Fruit fly (Drosophila melanogaster) whole organism, wandering third instar larva: ENCODE data around the gene Tpst.

Source experiments
- Abd-B ChIP-seq: fragments of >200 bp; optimal IDR thresholded peaks from 2 replicates; lab custom pipeline; 2017; ENCODE audit warnings: missing biosample characterization, missing genetic modification characterization
- CG32264 ChIP-seq: fragments of 200-800 bp; sonication (Bioruptor generic); optimal IDR thresholded peaks from 2 replicates; lab custom pipeline; 2016; ENCODE audit warnings: missing biosample characterization, missing genetic modification characterization
- CG9705 ChIP-seq: fragments of 200-800 bp; sonication (Bioruptor generic); optimal IDR thresholded peaks from 2 replicates; lab custom pipeline; 2018; ENCODE audit warnings: missing biosample characterization, mild to moderate bottlenecking, missing genetic modification characterization
- CrebA ChIP-seq: fragments of 200-800 bp; sonication (Bioruptor generic); optimal IDR thresholded peaks from 2 replicates; lab custom pipeline; 2016; ENCODE audit warnings: missing biosample characterization, mild to moderate bottlenecking, missing genetic modification characterization, borderline replicate concordance
- Dfd ChIP-seq: fragments of >200 bp; optimal IDR thresholded peaks from 2 replicates; lab custom pipeline; 2017; ENCODE audit warnings: missing biosample characterization, missing genetic modification characterization
- Dif ChIP-seq: fragments of 200-275, 200-300 bp; sonication (Bioruptor generic); optimal IDR thresholded peaks from 2 replicates; lab custom pipeline; 2018; ENCODE audit warnings: missing biosample characterization, missing genetic modification characterization; ENCODE audit not compliant: partially characterized antibody
- GATAd ChIP-seq: sonication (Bioruptor generic); optimal IDR thresholded peaks from 2 replicates; lab custom pipeline; 2016; ENCODE audit warnings: missing biosample characterization, missing genetic modification characterization
- HLH106 ChIP-seq: fragments of 200-800 bp; optimal IDR thresholded peaks from 3 replicates; lab custom pipeline; 2019; ENCODE audit warnings: missing biosample characterization, mild to moderate bottlenecking, missing genetic modification characterization, moderate library complexity
- Hnf4 ChIP-seq: fragments of 200-800 bp; sonication (Bioruptor generic); optimal IDR thresholded peaks from 2 replicates; lab custom pipeline; 2016; ENCODE audit warnings: missing biosample characterization, mild to moderate bottlenecking, missing genetic modification characterization
- Hr78 ChIP-seq: fragments of >200 bp; optimal IDR thresholded peaks from 2 replicates; lab custom pipeline; 2017; ENCODE audit warnings: missing biosample characterization, missing genetic modification characterization
- Hr83 ChIP-seq: fragments of 200-300 bp; sonication (Bioruptor generic); optimal IDR thresholded peaks from 2 replicates; lab custom pipeline; 2016; ENCODE audit warnings: missing biosample characterization, mild to moderate bottlenecking, missing genetic modification characterization, moderate library complexity; ENCODE audit not compliant: poor library complexity, severe bottlenecking
- Jra ChIP-seq: sonication (Bioruptor generic); optimal IDR thresholded peaks from 2 replicates; lab custom pipeline; 2016; ENCODE audit warnings: missing biosample characterization, missing genetic modification characterization
- Mio ChIP-seq: sonication (Bioruptor generic); optimal IDR thresholded peaks from 2 replicates; lab custom pipeline; 2016; ENCODE audit warnings: missing biosample characterization, missing genetic modification characterization
- Myc ChIP-seq: fragments of >200 bp; optimal IDR thresholded peaks from 2 replicates; lab custom pipeline; 2017
- N ChIP-seq: fragments of >200 bp; optimal IDR thresholded peaks from 2 replicates; lab custom pipeline; 2018; ENCODE audit warnings: missing biosample characterization, missing external identifiers, missing genetic modification characterization
- OdsH ChIP-seq: fragments of 200-800 bp; sonication (Bioruptor generic); optimal IDR thresholded peaks from 2 replicates; lab custom pipeline; 2016; ENCODE audit warnings: missing biosample characterization, mild to moderate bottlenecking, missing genetic modification characterization
- Rel ChIP-seq, 2 experiments: fragments of 200-800 bp; sonication (Bioruptor generic) in 1 of 2; optimal IDR thresholded peaks; 2 replicates in 1 of 2; 3 replicates in 1 of 2; lab custom pipeline; 2016 to 2019; ENCODE audit warnings: mild to moderate bottlenecking in 2 of 2, missing biosample characterization in 2 of 2, missing genetic modification characterization in 2 of 2, moderate library complexity in 1 of 2
- Sp1 ChIP-seq: fragments of 200-800 bp; sonication (Bioruptor generic); optimal IDR thresholded peaks from 3 replicates; lab custom pipeline; 2019; ENCODE audit warnings: missing biosample characterization, mild to moderate bottlenecking, missing genetic modification characterization, moderate library complexity
- Vsx2 ChIP-seq: fragments of 200-300, 225-300 bp; sonication (Bioruptor generic); optimal IDR thresholded peaks from 2 replicates; lab custom pipeline; 2018; ENCODE audit warnings: missing biosample characterization, missing genetic modification characterization; ENCODE audit not compliant: partially characterized antibody
- br ChIP-seq: fragments of 200-800 bp; sonication (Bioruptor generic); optimal IDR thresholded peaks from 2 replicates; lab custom pipeline; 2016; ENCODE audit warnings: missing biosample characterization, missing genetic modification characterization
- brk ChIP-seq: fragments of 200-800 bp; sonication (Bioruptor generic); optimal IDR thresholded peaks from 2 replicates; lab custom pipeline; 2016; ENCODE audit warnings: missing biosample characterization, mild to moderate bottlenecking, missing genetic modification characterization
- dl ChIP-seq, 2 experiments: fragments of 175-275, 200-275 bp in 1 of 2; fragments of 200-275 bp in 1 of 2; sonication (Bioruptor generic); optimal IDR thresholded peaks; lab custom pipeline; 2018; ENCODE audit warnings: mild to moderate bottlenecking in 2 of 2, missing biosample characterization in 2 of 2, missing genetic modification characterization in 2 of 2, moderate library complexity in 2 of 2; ENCODE audit not compliant: partially characterized antibody in 2 of 2, insufficient read depth in 1 of 2
- dmrt93B ChIP-seq: fragments of 200-800 bp; sonication (Bioruptor generic); optimal IDR thresholded peaks from 2 replicates; lab custom pipeline; 2018; ENCODE audit warnings: missing biosample characterization, mild to moderate bottlenecking, missing genetic modification characterization
- dsf ChIP-seq: sonication (Bioruptor generic); optimal IDR thresholded peaks from 2 replicates; lab custom pipeline; 2016; ENCODE audit warnings: missing biosample characterization, missing genetic modification characterization, borderline replicate concordance
- ey ChIP-seq: fragments of 200-800 bp; sonication (Bioruptor generic); optimal IDR thresholded peaks from 2 replicates; lab custom pipeline; 2016; ENCODE audit warnings: missing biosample characterization, missing genetic modification characterization
- foxo ChIP-seq, 2 experiments: fragments of 200-800 bp; sonication (Bioruptor generic); optimal IDR thresholded peaks; 2 replicates in 1 of 2; 3 replicates in 1 of 2; lab custom pipeline; 2016 to 2017; ENCODE audit warnings: missing biosample characterization in 2 of 2, missing genetic modification characterization in 2 of 2
- fru ChIP-seq: fragments of 200-800 bp; sonication (Bioruptor generic); optimal IDR thresholded peaks from 3 replicates; lab custom pipeline; 2016; ENCODE audit warnings: missing biosample characterization, mild to moderate bottlenecking, missing genetic modification characterization
- h ChIP-seq: fragments of 200-800 bp; sonication (Bioruptor generic); optimal IDR thresholded peaks from 3 replicates; lab custom pipeline; 2016; ENCODE audit warnings: missing biosample characterization, mild to moderate bottlenecking, missing genetic modification characterization
- jim ChIP-seq: fragments of 175-275, 200-325 bp; sonication (Bioruptor generic); optimal IDR thresholded peaks from 2 replicates; lab custom pipeline; 2016; ENCODE audit warnings: missing biosample characterization, mild to moderate bottlenecking, missing genetic modification characterization
- lola ChIP-seq: fragments of >200 bp; optimal IDR thresholded peaks from 2 replicates; lab custom pipeline; 2017; ENCODE audit warnings: missing biosample characterization, missing genetic modification characterization
- pan ChIP-seq: fragments of >200 bp; optimal IDR thresholded peaks from 2 replicates; lab custom pipeline; 2017
- psq ChIP-seq: fragments of 200-800 bp; sonication (Bioruptor generic); optimal IDR thresholded peaks from 3 replicates; lab custom pipeline; 2017; ENCODE audit warnings: missing biosample characterization, mild to moderate bottlenecking, missing genetic modification characterization, moderate library complexity
- rgr ChIP-seq: fragments of 200-800 bp; sonication (Bioruptor generic); optimal IDR thresholded peaks from 3 replicates; lab custom pipeline; 2016; ENCODE audit warnings: missing biosample characterization, mild to moderate bottlenecking, missing genetic modification characterization
- sage ChIP-seq: fragments of 200-800 bp; sonication (Bioruptor generic); optimal IDR thresholded peaks from 2 replicates; lab custom pipeline; 2016; ENCODE audit warnings: missing biosample characterization, mild to moderate bottlenecking, missing genetic modification characterization
- sv ChIP-seq: fragments of 200-800 bp; sonication (Bioruptor generic); optimal IDR thresholded peaks from 3 replicates; lab custom pipeline; 2016; ENCODE audit warnings: missing biosample characterization, missing genetic modification characterization
- tai ChIP-seq: sonication (Bioruptor generic); optimal IDR thresholded peaks from 2 replicates; lab custom pipeline; 2016; ENCODE audit warnings: missing biosample characterization, missing genetic modification characterization
- usp ChIP-seq: fragments of >200 bp; optimal IDR thresholded peaks from 2 replicates; lab custom pipeline; 2017; ENCODE audit warnings: missing biosample characterization, missing genetic modification characterization
- woc ChIP-seq: sonication (Bioruptor generic); optimal IDR thresholded peaks from 2 replicates; lab custom pipeline; 2016; ENCODE audit warnings: missing biosample characterization, mild to moderate bottlenecking, missing genetic modification characterization

The Tpst gene

dm6 chrX:13539448-13539847 is 24.2 kb upstream of the Tpst start (continued):
- no peak for TF ChIP-seq sage
- TF ChIP-seq Abd-B = no peak
- peak; percentile 13 for TF ChIP-seq psq (GFP tag; lab: Kevin White, UChicago)
- peak; percentile 65 for TF ChIP-seq Hnf4 (GFP tag; lab: Kevin White, UChicago)
- peak; percentile 57 for TF ChIP-seq OdsH (GFP tag; lab: Kevin White, UChicago)
- no peak for TF ChIP-seq CG9705
- no peak for TF ChIP-seq Dfd (GFP tag; lab: Kevin White, UChicago)
- peak; percentile 67 for TF ChIP-seq fru (GFP tag; lab: Kevin White, UChicago)
- peak; percentile 38 for TF ChIP-seq dmrt93B (GFP tag; lab: Kevin White, UChicago)
- TF ChIP-seq Sp1 = peak; percentile 3
- TF ChIP-seq foxo (GFP tag; optimal IDR thresholded peaks at IDR 0.05; lab: Kevin White, UChicago) = peak in 1 of 2 experiments; percentile 69
- TF ChIP-seq Hr78 (GFP tag; lab: Kevin White, UChicago) = no peak
- no peak for TF ChIP-seq CG32264 (GFP tag; lab: Kevin White, UChicago)
- peak; percentile 60 for TF ChIP-seq h

DNA sequence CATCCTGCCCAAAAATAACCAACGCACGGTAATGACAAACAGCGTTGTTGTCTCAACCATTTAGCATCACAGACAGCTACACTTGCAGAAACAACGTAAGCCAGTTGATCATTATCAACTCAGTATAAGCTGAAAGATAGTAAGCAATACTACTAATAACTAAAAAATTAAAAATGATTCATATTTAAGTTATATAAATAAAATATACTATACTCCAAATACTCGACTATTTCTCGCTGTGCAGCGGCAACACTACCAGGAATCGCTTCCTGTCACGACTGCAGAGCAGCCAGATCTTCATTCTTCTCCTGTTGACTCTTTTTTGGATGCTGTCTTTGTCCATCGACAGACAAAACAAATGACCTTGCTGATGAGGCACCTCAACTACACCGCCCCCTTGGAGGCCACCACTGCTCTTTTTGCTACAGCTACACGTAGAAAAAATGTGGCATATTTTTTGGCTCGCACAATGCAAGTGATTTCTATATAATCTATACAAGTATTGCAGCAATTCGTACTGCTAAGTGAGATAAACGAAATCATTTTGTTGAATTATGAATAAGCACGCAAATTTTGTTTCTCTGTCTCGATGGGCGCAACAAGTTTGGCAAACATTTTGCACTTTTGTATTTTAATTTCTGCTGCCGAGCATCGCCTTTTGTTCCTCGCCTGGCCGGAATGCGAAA is 22.6 kb upstream of the Tpst start:
- TF ChIP-seq ey (GFP tag; lab: Kevin White, UChicago) (peak; percentile 69), dl (GFP tag; optimal IDR thresholded peaks at IDR 0.05; lab: Kevin White, UChicago; ENCODE audit: insufficient read depth in 1 of 2, partially characterized antibody in 2 of 2) (no peak), rgr (GFP tag; lab: Kevin White, UChicago) (peak; percentile 63), Vsx2 (GFP tag; lab: Kevin White, UChicago) (no peak), Jra (GFP tag; lab: Kevin White, UChicago) (no peak), CG9705 (peak; percentile 23), OdsH (GFP tag; lab: Kevin White, UChicago) (peak; percentile 37), CrebA (GFP tag; lab: Kevin White, UChicago) (no peak), Mio (GFP tag; lab: Kevin White, UChicago) (no peak), jim (GFP tag; lab: Kevin White, UChicago) (no peak), brk (no peak), HLH106 (tag; lab: Kevin White, UChicago) (peak; percentile 70), dsf (GFP tag; lab: Kevin White, UChicago) (no peak), pan (lab: Kevin White, UChicago) (no peak), Dfd (GFP tag; lab: Kevin White, UChicago) (no peak), Hr78 (GFP tag; lab: Kevin White, UChicago) (no peak), Abd-B (no peak), Sp1 (peak; percentile 58), h (peak; percentile 72), br (peak; percentile 63), Rel (GFP tag; optimal IDR thresholded peaks at IDR 0.05; lab: Kevin White, UChicago) (no peak), Rel (tag; optimal IDR thresholded peaks at IDR 0.05; lab: Kevin White, UChicago) (no peak), woc (GFP tag; lab: Kevin White, UChicago) (peak; percentile 66), fru (GFP tag; lab: Kevin White, UChicago) (peak; percentile 74), sv (no peak), CG32264 (GFP tag; lab: Kevin White, UChicago) (peak; percentile 22), Hr83 (GFP tag; lab: Kevin White, UChicago) (no peak), foxo (GFP tag; optimal IDR thresholded peaks at IDR 0.05; lab: Kevin White, UChicago) (peak in 1 of 2 experiments; percentile 70), usp (GFP tag; lab: Kevin White, UChicago) (no peak), lola (GFP tag; lab: Kevin White, UChicago) (no peak), Hnf4 (GFP tag; lab: Kevin White, UChicago) (peak; percentile 59), Dif (no peak), tai (GFP tag; lab: Kevin White, UChicago) (no peak), psq (GFP tag; lab: Kevin White, UChicago) (peak; percentile 51), GATAd (no peak), N (GFP tag; lab: Kevin White, UChicago) (no peak), sage (no peak), dmrt93B (GFP tag; lab: Kevin White, UChicago) (peak; percentile 33), Myc (lab: Kevin White, UChicago) (no peak)
